Fruit fly (Drosophila melanogaster) whole organism, embryonic: Measurements from ENCODE around the gene CG42673.

Experiments used
- Atf6 ChIP-seq: fragments of 200-800 bp; sonication (Bioruptor generic); IDR thresholded peaks from 2 replicates; pipeline ENCODE4 v1.3.6; 2022; ENCODE audit warnings: missing biosample characterization, missing genetic modification characterization
- B-H2 ChIP-seq: fragments of 200-800 bp; sonication (Bioruptor generic); optimal IDR thresholded peaks from 2 replicates; lab custom pipeline; 2018; ENCODE audit warnings: missing biosample characterization, mild to moderate bottlenecking, missing genetic modification characterization
- CG10147 ChIP-seq: fragments of 200-800 bp; sonication (Bioruptor generic); optimal IDR thresholded peaks from 2 replicates; lab custom pipeline; 2019; ENCODE audit warnings: missing biosample characterization, mild to moderate bottlenecking, missing genetic modification characterization, moderate library complexity
- CG10366 ChIP-seq: fragments of 200-800 bp; sonication (Bioruptor generic); IDR thresholded peaks from 2 replicates; pipeline ENCODE4 v1.3.6; 2022; ENCODE audit warnings: missing biosample characterization, missing genetic modification characterization
- CG10979 ChIP-seq: fragments of 200-800 bp; sonication (Bioruptor generic); optimal IDR thresholded peaks from 2 replicates; lab custom pipeline; 2018; ENCODE audit warnings: missing biosample characterization, mild to moderate bottlenecking, missing genetic modification characterization, moderate library complexity
- CG15601 ChIP-seq: fragments of 200-800 bp; sonication (Bioruptor generic); optimal IDR thresholded peaks from 3 replicates; lab custom pipeline; 2019; ENCODE audit warnings: missing biosample characterization, mild to moderate bottlenecking, missing genetic modification characterization, moderate library complexity
- CG18599 ChIP-seq: fragments of 200-800 bp; sonication (Bioruptor generic); optimal IDR thresholded peaks from 3 replicates; lab custom pipeline; 2017; ENCODE audit warnings: missing biosample characterization, missing genetic modification characterization, mild to moderate bottlenecking, moderate library complexity, missing genetic modification reagents
- CG2889 ChIP-seq: fragments of 200-800 bp; sonication (Bioruptor generic); IDR thresholded peaks from 3 replicates; pipeline ENCODE4 v1.3.6; 2022; ENCODE audit warnings: missing biosample characterization, missing genetic modification characterization
- CG30431 ChIP-seq: fragments of 200-800 bp; sonication (Bioruptor generic); optimal IDR thresholded peaks from 2 replicates; lab custom pipeline; 2017; ENCODE audit warnings: missing biosample characterization, missing genetic modification characterization
- CG33557 ChIP-seq: fragments of 200-800 bp; sonication (Bioruptor generic); optimal IDR thresholded peaks from 2 replicates; lab custom pipeline; 2019; ENCODE audit warnings: missing biosample characterization, mild to moderate bottlenecking, missing genetic modification characterization, moderate library complexity
- CG4820 ChIP-seq: fragments of 200-800 bp; sonication (Bioruptor generic); optimal IDR thresholded peaks from 3 replicates; lab custom pipeline; 2016; ENCODE audit warnings: missing biosample characterization, missing genetic modification characterization
- CG4854 ChIP-seq: fragments of 200-800 bp; sonication (Bioruptor generic); optimal IDR thresholded peaks from 2 replicates; lab custom pipeline; 2016; ENCODE audit warnings: missing biosample characterization, missing genetic modification characterization, inconsistent platforms
- CG6689 ChIP-seq: fragments of 200-800 bp; sonication (Bioruptor generic); IDR thresholded peaks from 2 replicates; pipeline ENCODE4 v1.3.6; 2022; ENCODE audit warnings: missing biosample characterization, missing genetic modification characterization
- CG8089 ChIP-seq: fragments of 200-800 bp; sonication (Bioruptor generic); optimal IDR thresholded peaks from 3 replicates; lab custom pipeline; 2016; ENCODE audit warnings: missing biosample characterization, missing genetic modification characterization
- D ChIP-seq, 2 experiments: fragments of 200-800 bp in 1 of 2; fragments of >200 bp in 1 of 2; sonication (Bioruptor generic) in 1 of 2; optimal IDR thresholded peaks; 2 replicates in 1 of 2; 3 replicates in 1 of 2; lab custom pipeline; 2017; ENCODE audit warnings: mild to moderate bottlenecking in 1 of 2, missing biosample characterization in 1 of 2, missing genetic modification characterization in 1 of 2, missing genetic modification reagents in 1 of 2
- Dp ChIP-seq: fragments of 200-800 bp; sonication (Bioruptor generic); optimal IDR thresholded peaks from 2 replicates; lab custom pipeline; 2018; ENCODE audit warnings: missing biosample characterization, mild to moderate bottlenecking, missing genetic modification characterization, moderate library complexity
- ERR ChIP-seq: fragments of 200-800 bp; sonication (Bioruptor generic); optimal IDR thresholded peaks from 2 replicates; lab custom pipeline; 2016; ENCODE audit warnings: missing biosample characterization, missing genetic modification characterization
- Gug ChIP-seq: fragments of 200-800 bp; sonication (Bioruptor generic); IDR thresholded peaks from 4 replicates; pipeline ENCODE4 v1.3.6; 2022; ENCODE audit warnings: missing biosample characterization, missing genetic modification characterization
- Hey ChIP-seq: fragments of 200-800 bp; sonication (Bioruptor generic); optimal IDR thresholded peaks from 3 replicates; lab custom pipeline; 2018; ENCODE audit warnings: missing biosample characterization, mild to moderate bottlenecking, missing genetic modification characterization
- Myb ChIP-seq: fragments of 200-800 bp; sonication (Bioruptor generic); optimal IDR thresholded peaks from 2 replicates; lab custom pipeline; 2016; ENCODE audit warnings: missing biosample characterization, missing genetic modification characterization
- NC2β ChIP-seq: fragments of 200-800 bp; sonication (Bioruptor generic); optimal IDR thresholded peaks from 2 replicates; lab custom pipeline; 2016; ENCODE audit warnings: missing biosample characterization, missing genetic modification characterization
- Oli ChIP-seq: fragments of 200-800 bp; sonication (Bioruptor generic); optimal IDR thresholded peaks from 2 replicates; lab custom pipeline; 2018; ENCODE audit warnings: missing biosample characterization, mild to moderate bottlenecking, missing genetic modification characterization, moderate library complexity
- Rfx ChIP-seq: fragments of 200-800 bp; sonication (Bioruptor generic); IDR thresholded peaks from 2 replicates; pipeline ENCODE4 v1.3.6; 2022; ENCODE audit warnings: missing biosample characterization, missing genetic modification characterization
- YL-1 ChIP-seq: fragments of 200-800 bp; sonication (Bioruptor generic); optimal IDR thresholded peaks from 3 replicates; lab custom pipeline; 2017; ENCODE audit warnings: missing biosample characterization, mild to moderate bottlenecking, missing genetic modification characterization
- ato ChIP-seq: fragments of 200-800 bp; sonication (Bioruptor generic); IDR thresholded peaks from 2 replicates; pipeline ENCODE4 v1.3.6; 2022; ENCODE audit warnings: missing biosample characterization, missing genetic modification characterization; ENCODE audit not compliant: partially characterized antibody
- btn ChIP-seq: fragments of 200-800 bp; sonication (Bioruptor generic); optimal IDR thresholded peaks from 2 replicates; lab custom pipeline; 2016; ENCODE audit warnings: missing biosample characterization, missing genetic modification characterization
- chm ChIP-seq: fragments of 200-800 bp; sonication (Bioruptor generic); IDR thresholded peaks from 2 replicates; pipeline ENCODE4 v1.3.6; 2022; ENCODE audit warnings: missing biosample characterization, missing genetic modification characterization
- crp ChIP-seq, 2 experiments: fragments of 200-800 bp; sonication (Bioruptor generic); optimal IDR thresholded peaks; 2 replicates in 1 of 2; 3 replicates in 1 of 2; lab custom pipeline; 2017; ENCODE audit warnings: missing biosample characterization in 2 of 2, missing genetic modification characterization in 2 of 2, mild to moderate bottlenecking in 1 of 2, moderate library complexity in 1 of 2
- da ChIP-seq: fragments of 200-800 bp; sonication (Bioruptor generic); optimal IDR thresholded peaks from 2 replicates; lab custom pipeline; 2016; ENCODE audit warnings: missing biosample characterization, missing genetic modification characterization
- en ChIP-seq: fragments of 200-800 bp; sonication (Bioruptor generic); optimal IDR thresholded peaks from 2 replicates; lab custom pipeline; 2016; ENCODE audit warnings: missing biosample characterization, missing genetic modification characterization
- fd96Cb ChIP-seq: fragments of 200-800 bp; sonication (Bioruptor generic); optimal IDR thresholded peaks from 2 replicates; lab custom pipeline; 2018; ENCODE audit warnings: missing biosample characterization, mild to moderate bottlenecking, missing genetic modification characterization, moderate library complexity
- gcm ChIP-seq: fragments of 200-800 bp; sonication (Bioruptor generic); optimal IDR thresholded peaks from 2 replicates; lab custom pipeline; 2019; ENCODE audit warnings: missing biosample characterization, mild to moderate bottlenecking, missing genetic modification characterization, moderate library complexity
- gem ChIP-seq: fragments of 200-800 bp; sonication (Bioruptor generic); optimal IDR thresholded peaks from 2 replicates; lab custom pipeline; 2019; ENCODE audit warnings: missing biosample characterization, mild to moderate bottlenecking, missing genetic modification characterization, moderate library complexity
- grn ChIP-seq: fragments of 200-800 bp; sonication (Bioruptor generic); optimal IDR thresholded peaks from 3 replicates; lab custom pipeline; 2017; ENCODE audit warnings: missing biosample characterization, missing genetic modification characterization
- h ChIP-seq: fragments of >200 bp; optimal IDR thresholded peaks from 2 replicates; lab custom pipeline; 2017
- inv ChIP-seq: fragments of 200-800 bp; sonication (Bioruptor generic); IDR thresholded peaks from 2 replicates; pipeline ENCODE4 v1.3.6; 2022; ENCODE audit warnings: missing biosample characterization, missing genetic modification characterization; ENCODE audit not compliant: partially characterized antibody
- klu ChIP-seq: fragments of 200-800 bp; sonication (Bioruptor generic); IDR thresholded peaks from 2 replicates; pipeline ENCODE4 v1.3.6; 2022; ENCODE audit warnings: missing biosample characterization, missing genetic modification characterization
- kni ChIP-seq: fragments of 200-800 bp; sonication (Bioruptor generic); optimal IDR thresholded peaks from 3 replicates; lab custom pipeline; 2017; ENCODE audit warnings: mild to moderate bottlenecking, missing biosample characterization, missing genetic modification reagents, missing genetic modification characterization
- lilli ChIP-seq: fragments of 200-800 bp; sonication (Bioruptor generic); optimal IDR thresholded peaks from 3 replicates; lab custom pipeline; 2016; ENCODE audit warnings: missing biosample characterization, missing genetic modification characterization
- lov ChIP-seq, 2 experiments: fragments of 200-800 bp in 1 of 2; fragments of >200 bp in 1 of 2; sonication (Bioruptor generic) in 1 of 2; IDR thresholded peaks in 1 of 2; optimal IDR thresholded peaks in 1 of 2; 2 replicates in 1 of 2; 3 replicates in 1 of 2; pipeline versions ENCODE4 v1.3.6 to Lab custom; 2017 to 2022; ENCODE audit warnings: missing biosample characterization in 1 of 2, missing genetic modification characterization in 1 of 2
- mld ChIP-seq: fragments of 200-800 bp; sonication (Bioruptor generic); IDR thresholded peaks from 3 replicates; pipeline ENCODE4 v1.3.6; 2022; ENCODE audit warnings: missing biosample characterization, missing genetic modification characterization; ENCODE audit not compliant: partially characterized antibody
- oc ChIP-seq: fragments of 200-800 bp; sonication (Bioruptor generic); optimal IDR thresholded peaks from 2 replicates; lab custom pipeline; 2018; ENCODE audit warnings: missing biosample characterization, mild to moderate bottlenecking, missing genetic modification characterization, moderate library complexity
- pan ChIP-seq, 4 experiments: fragments of >200 bp in 3 of 4; fragments of 200-800 bp in 1 of 4; sonication (Bioruptor generic) in 1 of 4; optimal IDR thresholded peaks in 3 of 4; IDR thresholded peaks in 1 of 4; 2 replicates each; pipeline versions ENCODE4 v1.3.6 to Lab custom; 2017 to 2022; ENCODE audit warnings: missing biosample characterization in 2 of 4, missing genetic modification characterization in 2 of 4, mixed read lengths in 1 of 4
- phol ChIP-seq: fragments of 200-800 bp; sonication (Bioruptor generic); optimal IDR thresholded peaks from 3 replicates; lab custom pipeline; 2018; ENCODE audit warnings: missing biosample characterization, mild to moderate bottlenecking, missing genetic modification characterization, moderate library complexity
- pita ChIP-seq: fragments of 200-800 bp; sonication (Bioruptor generic); optimal IDR thresholded peaks from 2 replicates; lab custom pipeline; 2017; ENCODE audit warnings: missing biosample characterization, mild to moderate bottlenecking, missing genetic modification characterization
- rib ChIP-seq: fragments of 200-800 bp; sonication (Bioruptor generic); IDR thresholded peaks from 2 replicates; pipeline ENCODE4 v1.3.6; 2022; ENCODE audit warnings: missing biosample characterization, missing genetic modification characterization
- stc ChIP-seq: fragments of 200-800 bp; sonication (Bioruptor generic); IDR thresholded peaks from 2 replicates; pipeline ENCODE4 v1.3.6; 2022; ENCODE audit warnings: missing biosample characterization, missing genetic modification characterization
- tap ChIP-seq: fragments of 200-800 bp; optimal IDR thresholded peaks from 3 replicates; lab custom pipeline; 2019; ENCODE audit warnings: missing biosample characterization, mild to moderate bottlenecking, missing genetic modification characterization, moderate library complexity
- trem ChIP-seq: fragments of 200-800 bp; optimal IDR thresholded peaks from 3 replicates; lab custom pipeline; 2019; ENCODE audit warnings: missing biosample characterization, mild to moderate bottlenecking, missing genetic modification characterization, moderate library complexity

The CG42673 gene

dm6 chr3L:9566849-9567248 is 19.8 kb downstream of the CG42673 start (continued):
- TF ChIP-seq lov (optimal IDR thresholded peaks at IDR 0.05; lab: Kevin White, UChicago) (no peak), lov (GFP tag; IDR thresholded peaks at IDR 0.05; lab: Robert Waterston, UW) (no peak), pita (GFP tag; lab: Kevin White, UChicago) (no peak), mld (GFP tag; lab: Robert Waterston, UW) (no peak), fd96Cb (tag; lab: Kevin White, UChicago) (peak; percentile 14), CG2889 (no peak), lilli (GFP tag; lab: Kevin White, UChicago) (no peak), B-H2 (GFP tag; lab: Kevin White, UChicago) (no peak), phol (tag; lab: Kevin White, UChicago) (peak; percentile 50), NC2β (no peak), en (GFP tag; lab: Kevin White, UChicago) (no peak), CG15601 (tag; lab: Kevin White, UChicago) (no peak), CG18599 (peak; percentile 3), CG10147 (no peak), crp (GFP tag; optimal IDR thresholded peaks at IDR 0.05; lab: Kevin White, UChicago) (no peak), btn (GFP tag; lab: Kevin White, UChicago) (no peak), da (no peak), Myb (GFP tag; lab: Kevin White, UChicago) (no peak), rib (GFP tag; lab: Robert Waterston, UW) (no peak), gcm (GFP tag; lab: Kevin White, UChicago) (no peak), CG10366 (GFP tag; lab: Robert Waterston, UW) (peak; percentile 27; the same call in 1 of the 2 replicates), h (no peak), ERR (GFP tag; lab: Kevin White, UChicago) (no peak), CG4854 (GFP tag; lab: Kevin White, UChicago) (no peak), YL-1 (GFP tag; lab: Kevin White, UChicago) (no peak), trem (tag; lab: Kevin White, UChicago) (no peak), CG4820 (GFP tag; lab: Kevin White, UChicago) (peak; percentile 2), grn (no peak), tap (tag; lab: Kevin White, UChicago) (peak; percentile 34), inv (GFP tag; lab: Robert Waterston, UW) (no peak), oc (peak; percentile 15), klu (GFP tag; lab: Robert Waterston, UW) (no peak), CG6689 (GFP tag; lab: Robert Waterston, UW) (0 out of 2 replicates have a peak, but pooled peaks have one; percentile 12), Gug (GFP tag; lab: Robert Waterston, UW) (no peak), chm (GFP tag; lab: Robert Waterston, UW) (no peak), CG8089 (GFP tag; lab: Kevin White, UChicago) (no peak), Hey (tag; lab: Kevin White, UChicago) (no peak), CG30431 (GFP tag; lab: Kevin White, UChicago) (no peak), kni (GFP tag; lab: Kevin White, UChicago) (no peak), Oli (tag; lab: Kevin White, UChicago) (peak; percentile 15), CG33557 (GFP tag; lab: Kevin White, UChicago) (no peak), Atf6 (GFP tag; lab: Robert Waterston, UW) (no peak), stc (GFP tag; lab: Robert Waterston, UW) (peak; percentile 36; the same call in 1 of the 2 replicates), CG10979 (tag; lab: Kevin White, UChicago) (peak; percentile 42), D (optimal IDR thresholded peaks at IDR 0.05; lab: Kevin White, UChicago) (no peak), D (GFP tag; optimal IDR thresholded peaks at IDR 0.05; lab: Kevin White, UChicago) (no peak), Rfx (GFP tag; lab: Robert Waterston, UW) (no peak), pan (optimal IDR thresholded peaks at IDR 0.05; lab: Kevin White, UChicago) (no peak), pan (GFP tag; optimal IDR thresholded peaks at IDR 0.05 in 1 of 2, IDR thresholded peaks at IDR 0.05 in 1 of 2) (no peak), gem (tag; lab: Kevin White, UChicago) (peak; percentile 50), ato (GFP tag; lab: Robert Waterston, UW) (no peak), Dp (GFP tag; lab: Kevin White, UChicago) (no peak)
